Fruit fly (Drosophila melanogaster) whole organism, embryonic: ENCODE results near the gene Rab30.
A peak's percentile ranks its signal among the peaks of the same experiment; 100 is the strongest.

Experiments used
- Atf-2 ChIP-seq: fragments of 200-800 bp; sonication (Bioruptor generic); optimal IDR thresholded peaks from 2 replicates; lab custom pipeline; 2016; ENCODE audit warnings: missing biosample characterization, missing genetic modification characterization
- Awh ChIP-seq: fragments of 200-800 bp; sonication (Bioruptor generic); IDR thresholded peaks from 2 replicates; pipeline ENCODE4, ENCODE4 v1.3.6; 2022; ENCODE audit warnings: missing biosample characterization, missing genetic modification characterization
- Bgb ChIP-seq: fragments of 200-800 bp; sonication (Bioruptor generic); IDR thresholded peaks from 2 replicates; pipeline ENCODE4 v1.3.6; 2022; ENCODE audit warnings: missing biosample characterization, missing genetic modification characterization; ENCODE audit not compliant: partially characterized antibody
- CG10209 ChIP-seq: fragments of 200-800 bp; sonication (Bioruptor generic); optimal IDR thresholded peaks from 3 replicates; lab custom pipeline; 2017; ENCODE audit warnings: missing biosample characterization, mild to moderate bottlenecking, missing genetic modification characterization, missing genetic modification reagents
- CG10431 ChIP-seq: fragments of 200-800 bp; sonication (Bioruptor generic); optimal IDR thresholded peaks from 3 replicates; lab custom pipeline; 2018; ENCODE audit warnings: missing biosample characterization, mild to moderate bottlenecking, missing genetic modification characterization
- CG11247 ChIP-seq: fragments of 200-800 bp; sonication (Bioruptor generic); IDR thresholded peaks from 2 replicates; pipeline ENCODE4 v1.3.6; 2022; ENCODE audit warnings: missing biosample characterization, missing genetic modification characterization
- CG12744 ChIP-seq: fragments of 200-800 bp; sonication (Bioruptor generic); optimal IDR thresholded peaks from 2 replicates; lab custom pipeline; 2016; ENCODE audit warnings: missing biosample characterization, missing genetic modification characterization
- CG12942 ChIP-seq: fragments of 200-800 bp; sonication (Bioruptor generic); optimal IDR thresholded peaks from 3 replicates; lab custom pipeline; 2016; ENCODE audit warnings: missing biosample characterization, missing genetic modification characterization
- CG13123 ChIP-seq: fragments of 200-800 bp; sonication (Bioruptor generic); optimal IDR thresholded peaks from 2 replicates; lab custom pipeline; 2016; ENCODE audit warnings: missing biosample characterization, missing genetic modification characterization
- CG13296 ChIP-seq: fragments of 200-800 bp; sonication (Bioruptor generic); optimal IDR thresholded peaks from 3 replicates; lab custom pipeline; 2018; ENCODE audit warnings: missing biosample characterization, mild to moderate bottlenecking, missing genetic modification characterization
- CG13424 ChIP-seq: fragments of 200-800 bp; sonication (Bioruptor generic); optimal IDR thresholded peaks from 2 replicates; lab custom pipeline; 2019; ENCODE audit warnings: missing biosample characterization, mild to moderate bottlenecking, missing genetic modification characterization, moderate library complexity
- CG14050 ChIP-seq: fragments of 200-800 bp; sonication (Bioruptor generic); IDR thresholded peaks from 3 replicates; pipeline ENCODE4 v1.3.6; 2022; ENCODE audit warnings: missing biosample characterization, missing genetic modification characterization
- CG15601 ChIP-seq: fragments of 200-800 bp; sonication (Bioruptor generic); optimal IDR thresholded peaks from 3 replicates; lab custom pipeline; 2019; ENCODE audit warnings: missing biosample characterization, mild to moderate bottlenecking, missing genetic modification characterization, moderate library complexity
- CG16779 ChIP-seq: fragments of 200-800 bp; sonication (Bioruptor generic); IDR thresholded peaks from 2 replicates; pipeline ENCODE4 v1.3.6; 2022; ENCODE audit warnings: missing biosample characterization, missing genetic modification characterization
- CG17829 ChIP-seq: fragments of 200-800 bp; optimal IDR thresholded peaks from 2 replicates; lab custom pipeline; 2019; ENCODE audit warnings: missing biosample characterization, mild to moderate bottlenecking, missing genetic modification characterization, moderate library complexity
- CG31224 ChIP-seq: fragments of 200-800 bp; sonication (Bioruptor generic); IDR thresholded peaks from 2 replicates; pipeline ENCODE4 v1.3.6; 2022; ENCODE audit warnings: missing biosample characterization, missing genetic modification characterization
- CG33557 ChIP-seq: fragments of 200-800 bp; sonication (Bioruptor generic); optimal IDR thresholded peaks from 2 replicates; lab custom pipeline; 2019; ENCODE audit warnings: missing biosample characterization, mild to moderate bottlenecking, missing genetic modification characterization, moderate library complexity
- D ChIP-seq, 2 experiments: fragments of 200-800 bp in 1 of 2; fragments of >200 bp in 1 of 2; sonication (Bioruptor generic) in 1 of 2; optimal IDR thresholded peaks; 2 replicates in 1 of 2; 3 replicates in 1 of 2; lab custom pipeline; 2017; ENCODE audit warnings: mild to moderate bottlenecking in 1 of 2, missing biosample characterization in 1 of 2, missing genetic modification characterization in 1 of 2, missing genetic modification reagents in 1 of 2
- Dbx ChIP-seq: fragments of 200-800 bp; sonication (Bioruptor generic); IDR thresholded peaks from 3 replicates; pipeline ENCODE4 v1.3.6; 2022; ENCODE audit warnings: missing biosample characterization, missing genetic modification characterization
- ERR ChIP-seq: fragments of 200-800 bp; sonication (Bioruptor generic); optimal IDR thresholded peaks from 2 replicates; lab custom pipeline; 2016; ENCODE audit warnings: missing biosample characterization, missing genetic modification characterization
- Gsc ChIP-seq: fragments of 200-800 bp; sonication (Bioruptor generic); IDR thresholded peaks from 2 replicates; pipeline ENCODE4 v1.3.6; 2022; ENCODE audit warnings: missing biosample characterization, missing genetic modification characterization
- NC2α ChIP-seq: fragments of 200-800 bp; sonication (Bioruptor generic); optimal IDR thresholded peaks from 2 replicates; lab custom pipeline; 2016; ENCODE audit warnings: missing biosample characterization, missing genetic modification characterization
- NFAT ChIP-seq: fragments of 200-800 bp; sonication (Bioruptor generic); IDR thresholded peaks from 2 replicates; pipeline ENCODE4 v1.3.6; 2022; ENCODE audit warnings: missing biosample characterization, missing genetic modification characterization
- Nf-YC ChIP-seq: fragments of 200-800 bp; optimal IDR thresholded peaks from 3 replicates; lab custom pipeline; 2019; ENCODE audit warnings: missing biosample characterization, mild to moderate bottlenecking, missing genetic modification characterization, moderate library complexity
- Pdp1 ChIP-seq, 2 experiments: fragments of 200-800 bp; sonication (Bioruptor generic); optimal IDR thresholded peaks; 3 replicates each; lab custom pipeline; 2016; ENCODE audit warnings: missing biosample characterization in 2 of 2, missing genetic modification characterization in 2 of 2, mild to moderate bottlenecking in 1 of 2, moderate library complexity in 1 of 2
- Rfx ChIP-seq: fragments of 200-800 bp; sonication (Bioruptor generic); IDR thresholded peaks from 2 replicates; pipeline ENCODE4 v1.3.6; 2022; ENCODE audit warnings: missing biosample characterization, missing genetic modification characterization
- Side ChIP-seq: fragments of 200-800 bp; sonication (Bioruptor generic); optimal IDR thresholded peaks from 2 replicates; lab custom pipeline; 2016; ENCODE audit warnings: missing biosample characterization, missing genetic modification characterization
- Tbp ChIP-seq: fragments of >200 bp; optimal IDR thresholded peaks from 2 replicates; lab custom pipeline; 2018; ENCODE audit warnings: missing biosample characterization, missing genetic modification characterization
- aop ChIP-seq: fragments of 200-800 bp; sonication (Bioruptor generic); IDR thresholded peaks from 2 replicates; pipeline ENCODE4 v1.3.6; 2022; ENCODE audit warnings: missing biosample characterization, missing genetic modification characterization
- ase ChIP-seq: fragments of 200-800 bp; sonication (Bioruptor generic); IDR thresholded peaks from 3 replicates; pipeline ENCODE4 v1.3.6; 2022; ENCODE audit warnings: missing biosample characterization, missing genetic modification characterization
- bigmax ChIP-seq: fragments of 200-800 bp; sonication (Bioruptor generic); optimal IDR thresholded peaks from 2 replicates; lab custom pipeline; 2018; ENCODE audit warnings: missing biosample characterization, mild to moderate bottlenecking, missing genetic modification characterization
- dmrt99B ChIP-seq: fragments of 200-800 bp; sonication (Bioruptor generic); optimal IDR thresholded peaks from 2 replicates; lab custom pipeline; 2018; ENCODE audit warnings: missing biosample characterization, mild to moderate bottlenecking, missing genetic modification characterization, moderate library complexity
- exex ChIP-seq: fragments of 200-800 bp; sonication (Bioruptor generic); optimal IDR thresholded peaks from 4 replicates; lab custom pipeline; 2018; ENCODE audit warnings: missing biosample characterization, mild to moderate bottlenecking, missing genetic modification characterization, moderate library complexity
- gcm2 ChIP-seq: fragments of 200-800 bp; sonication (Bioruptor generic); optimal IDR thresholded peaks from 2 replicates; lab custom pipeline; 2016; ENCODE audit warnings: missing biosample characterization, missing genetic modification characterization
- inv ChIP-seq: fragments of 200-800 bp; sonication (Bioruptor generic); IDR thresholded peaks from 2 replicates; pipeline ENCODE4 v1.3.6; 2022; ENCODE audit warnings: missing biosample characterization, missing genetic modification characterization; ENCODE audit not compliant: partially characterized antibody
- lov ChIP-seq, 2 experiments: fragments of 200-800 bp in 1 of 2; fragments of >200 bp in 1 of 2; sonication (Bioruptor generic) in 1 of 2; IDR thresholded peaks in 1 of 2; optimal IDR thresholded peaks in 1 of 2; 2 replicates in 1 of 2; 3 replicates in 1 of 2; pipeline versions ENCODE4 v1.3.6 to Lab custom; 2017 to 2022; ENCODE audit warnings: missing biosample characterization in 1 of 2, missing genetic modification characterization in 1 of 2
- luna ChIP-seq: fragments of 200-800 bp; sonication (Bioruptor generic); optimal IDR thresholded peaks from 2 replicates; lab custom pipeline; 2016; ENCODE audit warnings: missing biosample characterization, missing genetic modification characterization
- mam ChIP-seq: fragments of 200-800 bp; sonication (Bioruptor generic); optimal IDR thresholded peaks from 3 replicates; lab custom pipeline; 2016; ENCODE audit warnings: missing biosample characterization, missing genetic modification characterization
- mirr ChIP-seq: fragments of 200-800 bp; sonication (Bioruptor generic); optimal IDR thresholded peaks from 3 replicates; lab custom pipeline; 2018; ENCODE audit warnings: missing biosample characterization, mild to moderate bottlenecking, missing genetic modification characterization
- nau ChIP-seq: fragments of 200-800 bp; sonication (Bioruptor generic); optimal IDR thresholded peaks from 3 replicates; lab custom pipeline; 2017; ENCODE audit warnings: missing biosample characterization, mild to moderate bottlenecking, missing genetic modification characterization, missing genetic modification reagents
- nerfin-1 ChIP-seq: fragments of 200-800 bp; sonication (Bioruptor generic); optimal IDR thresholded peaks from 3 replicates; lab custom pipeline; 2019; ENCODE audit warnings: missing biosample characterization, mild to moderate bottlenecking, missing genetic modification characterization, moderate library complexity
- pb ChIP-seq: fragments of 200-800 bp; sonication (Bioruptor generic); optimal IDR thresholded peaks from 3 replicates; lab custom pipeline; 2016; ENCODE audit warnings: missing biosample characterization, missing genetic modification characterization
- prd ChIP-seq, 3 experiments: fragments of >200 bp in 2 of 3; fragments of 200-800 bp in 1 of 3; sonication (Bioruptor generic) in 1 of 3; optimal IDR thresholded peaks in 2 of 3; IDR thresholded peaks in 1 of 3; 2 replicates in 2 of 3; 3 replicates in 1 of 3; pipeline versions ENCODE4 v1.3.6 to Lab custom; 2017 to 2022; ENCODE audit warnings: missing biosample characterization in 1 of 3, missing genetic modification characterization in 1 of 3
- ro ChIP-seq: fragments of 200-800 bp; sonication (Bioruptor generic); IDR thresholded peaks from 2 replicates; pipeline ENCODE4 v1.3.6; 2022; ENCODE audit warnings: missing biosample characterization, missing genetic modification characterization
- sens ChIP-seq: fragments of 200-800 bp; sonication (Bioruptor generic); peaks from one replicate; lab custom pipeline; 2016; ENCODE audit warnings: missing biosample characterization, missing genetic modification characterization
- tna ChIP-seq: fragments of 200-800 bp; sonication (Bioruptor generic); IDR thresholded peaks from 2 replicates; pipeline ENCODE4 v1.3.6; 2022; ENCODE audit warnings: missing biosample characterization, missing genetic modification characterization; ENCODE audit not compliant: partially characterized antibody
- unc-4 ChIP-seq: fragments of 200-800 bp; sonication (Bioruptor generic); IDR thresholded peaks from 2 replicates; pipeline ENCODE4 v1.3.6; 2022; ENCODE audit warnings: missing biosample characterization, missing genetic modification characterization; ENCODE audit not compliant: partially characterized antibody
- yki ChIP-seq: fragments of >200 bp; optimal IDR thresholded peaks from 3 replicates; lab custom pipeline; 2018
- zen ChIP-seq: fragments of 200-800 bp; sonication (Bioruptor generic); optimal IDR thresholded peaks from 3 replicates; lab custom pipeline; 2018; ENCODE audit warnings: missing biosample characterization, mild to moderate bottlenecking, missing genetic modification characterization, moderate library complexity
- zfh2 ChIP-seq: fragments of 200-800 bp; sonication (Bioruptor generic); optimal IDR thresholded peaks from 2 replicates; lab custom pipeline; 2016; ENCODE audit warnings: missing biosample characterization, missing genetic modification characterization

Gene Rab30

DNA sequence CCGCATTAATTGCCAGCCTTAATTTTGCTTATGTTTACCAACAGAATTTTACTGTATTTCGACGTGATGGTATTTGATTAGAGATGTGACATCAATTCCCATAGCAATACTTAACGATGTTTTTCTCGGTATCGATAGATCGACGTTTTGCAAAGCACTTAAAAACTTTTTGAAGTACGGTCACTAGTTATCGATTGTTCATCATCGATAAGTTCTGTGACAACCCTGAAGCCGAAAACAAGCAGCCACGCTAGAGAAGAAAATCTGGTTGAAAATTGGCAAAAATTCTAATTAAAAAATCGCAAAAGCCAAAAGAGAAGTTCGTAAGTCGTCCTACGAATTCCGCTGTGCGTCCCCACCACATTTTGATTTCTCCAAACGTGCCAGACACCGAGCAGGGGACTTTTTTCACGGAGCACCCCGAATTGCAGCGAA lies at the start of gene Rab30, which contains the start of gene Caper (continued):
- TF ChIP-seq CG31224 = no peak
- no peak for TF ChIP-seq ase (GFP tag; lab: Robert Waterston, UW)
- TF ChIP-seq CG10209 (GFP tag; lab: Kevin White, UChicago) = no peak
- peak; percentile 74 for TF ChIP-seq CG17829 (tag; lab: Kevin White, UChicago)
- TF ChIP-seq pb (GFP tag; lab: Kevin White, UChicago) = peak; percentile 5
- TF ChIP-seq zfh2 (GFP tag; lab: Kevin White, UChicago) = peak; percentile 77
- TF ChIP-seq Dbx (GFP tag; lab: Robert Waterston, UW) = peak; percentile 84
- TF ChIP-seq D (optimal IDR thresholded peaks at IDR 0.05; lab: Kevin White, UChicago) = no peak
- no peak for TF ChIP-seq D (GFP tag; optimal IDR thresholded peaks at IDR 0.05; lab: Kevin White, UChicago)
- TF ChIP-seq CG13296 (GFP tag; lab: Kevin White, UChicago) = peak; percentile 12
- TF ChIP-seq NC2α = peak; percentile 25
- peak; percentile 45 for TF ChIP-seq mirr (GFP tag; lab: Kevin White, UChicago)
- TF ChIP-seq Awh (GFP tag; lab: Robert Waterston, UW) = no peak
- TF ChIP-seq lov (optimal IDR thresholded peaks at IDR 0.05; lab: Kevin White, UChicago) = no peak
- no peak for TF ChIP-seq lov (GFP tag; IDR thresholded peaks at IDR 0.05; lab: Robert Waterston, UW)
- TF ChIP-seq CG10431 (GFP tag; lab: Kevin White, UChicago) = no peak
- TF ChIP-seq prd (optimal IDR thresholded peaks at IDR 0.05; lab: Kevin White, UChicago) = no peak
- peak; percentile 57; the same call in 2 of the 3 replicates for TF ChIP-seq prd (GFP tag; IDR thresholded peaks at IDR 0.05; lab: Robert Waterston, UW)
- TF ChIP-seq Nf-YC (tag; lab: Kevin White, UChicago) = peak; percentile 68
- peak; percentile 98 for TF ChIP-seq inv
- TF ChIP-seq Pdp1 (GFP tag; optimal IDR thresholded peaks at IDR 0.05; lab: Kevin White, UChicago) = peak; percentile 54 to 63
- TF ChIP-seq CG11247 (GFP tag; lab: Robert Waterston, UW) = peak; percentile 53
- TF ChIP-seq yki = no peak
- TF ChIP-seq Gsc = no peak
- no peak for TF ChIP-seq gcm2 (GFP tag; lab: Kevin White, UChicago)
- TF ChIP-seq bigmax = no peak
- TF ChIP-seq CG13424 (tag; lab: Kevin White, UChicago) = peak; percentile 53
- TF ChIP-seq tna (GFP tag; lab: Robert Waterston, UW) = peak; percentile 96
- no peak for TF ChIP-seq Tbp (GFP tag; lab: Kevin White, UChicago)
- TF ChIP-seq CG15601 (tag; lab: Kevin White, UChicago) = peak; percentile 49
- peak; percentile 45 for TF ChIP-seq CG33557 (GFP tag; lab: Kevin White, UChicago)
- peak; percentile 71 for TF ChIP-seq ERR (GFP tag; lab: Kevin White, UChicago)
- peak; percentile 99 for TF ChIP-seq Bgb (GFP tag; lab: Robert Waterston, UW)
- no peak for TF ChIP-seq aop (GFP tag; lab: Robert Waterston, UW)
- TF ChIP-seq nau (GFP tag; lab: Kevin White, UChicago) = no peak
- TF ChIP-seq CG12942 (GFP tag; lab: Kevin White, UChicago) = peak; percentile 43
- TF ChIP-seq unc-4 = peak; percentile 98
- TF ChIP-seq ro = no peak
- no peak for TF ChIP-seq Atf-2
- peak; percentile 62 for TF ChIP-seq zen (tag; lab: Kevin White, UChicago)
- TF ChIP-seq dmrt99B (tag; lab: Kevin White, UChicago) = no peak
- TF ChIP-seq nerfin-1 (tag; lab: Kevin White, UChicago) = peak; percentile 98
- TF ChIP-seq CG13123 = no peak
- peak; percentile 62 for TF ChIP-seq CG12744 (GFP tag; lab: Kevin White, UChicago)
- peak; percentile 23 for TF ChIP-seq exex
- no peak for TF ChIP-seq luna (GFP tag; lab: Kevin White, UChicago)
- peak; percentile 91 for TF ChIP-seq sens (GFP tag; lab: Kevin White, UChicago)
- peak; percentile 56 for TF ChIP-seq Side (GFP tag; lab: Kevin White, UChicago)
- no peak for TF ChIP-seq CG16779
- TF ChIP-seq CG14050 (GFP tag; lab: Robert Waterston, UW) = peak; percentile 35; the same call in 2 of the 3 replicates
- TF ChIP-seq Rfx = peak; percentile 83
- peak; percentile 88 for TF ChIP-seq NFAT (GFP tag; lab: Robert Waterston, UW)
- peak; percentile 83 for TF ChIP-seq mam (GFP tag; lab: Kevin White, UChicago)
